Worm (Caenorhabditis elegans) whole organism, early embryonic: ENCODE measurements around the gene K12B6.9.

ENCODE experiments used
- hnd-1 ChIP-seq: sonication (generic microtip); optimal IDR thresholded peaks from 2 replicates; lab custom pipeline; 2016; ENCODE audit warnings: missing genetic modification characterization, missing compliant biosample characterization
- sea-1 ChIP-seq: fragments of 200-800 bp; sonication (Bioruptor generic); conservative IDR thresholded peaks from 2 replicates; pipeline ENCODE4 v1.3.6; 2022; ENCODE audit warnings: missing genetic modification characterization, missing compliant biosample characterization

DNA sequence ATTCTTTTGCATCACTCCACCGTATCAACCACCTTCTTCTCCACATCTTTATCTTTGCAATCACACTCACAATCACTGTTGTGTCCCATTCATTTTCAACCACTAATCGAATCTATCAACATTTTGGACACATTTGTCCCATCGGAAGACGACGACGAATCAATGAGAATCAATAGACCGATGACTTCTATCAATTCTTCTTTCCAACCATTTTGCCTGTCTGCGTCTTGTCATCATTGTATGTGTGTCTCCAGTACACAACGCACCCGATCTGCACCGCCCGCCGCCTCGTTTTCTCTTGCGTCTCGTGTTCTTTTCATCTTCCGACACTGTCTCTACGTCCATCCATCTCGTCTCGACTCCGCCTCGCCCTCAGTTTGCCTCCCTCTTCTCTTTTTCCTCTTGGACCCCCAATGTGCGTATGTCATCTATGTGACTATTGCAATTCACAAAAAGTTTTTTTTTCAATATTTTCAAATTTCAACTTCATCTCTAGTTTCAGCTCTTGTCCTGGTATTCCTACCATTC is 45.9 kb downstream of the K12B6.9 start, which contains the start of gene dmd-7:
- TF ChIP-seq sea-1 (GFP tag; lab: Robert Waterston, UW), result no peak
- no peak for TF ChIP-seq hnd-1 (tag; lab: Kevin White, UChicago)
